Worm (Caenorhabditis elegans): ENCODE data around the gene npr-26.

npr-26 gene

DNA sequence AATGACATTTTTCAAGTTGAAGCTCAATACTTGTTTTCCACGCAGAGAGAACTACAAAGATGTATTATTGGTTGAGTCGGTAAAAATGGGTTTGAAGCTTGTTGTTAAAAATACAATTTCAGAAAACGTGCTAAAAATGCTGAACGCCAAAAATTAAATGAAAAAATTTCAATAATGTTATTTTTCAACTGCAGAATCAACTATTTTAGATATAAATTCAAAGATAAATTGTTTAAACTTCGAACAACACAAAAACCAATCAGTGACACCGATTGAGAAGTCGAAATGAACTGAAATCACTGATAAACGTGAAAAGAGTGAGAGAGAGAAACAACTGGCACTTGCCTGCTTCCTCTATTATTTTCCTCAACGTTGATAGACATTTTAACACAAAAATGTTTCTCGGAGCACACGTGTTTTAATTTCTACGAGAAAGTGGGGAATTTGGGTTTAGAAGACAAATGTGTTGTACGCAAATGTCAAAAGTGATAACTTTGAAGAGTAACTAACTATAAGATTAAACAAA, 30.1 kb downstream of the npr-26 start, which contains the start of gene T02D1.8:
T02D1.8 (minus strand) TSS at position 51 of the 526 bp plus-strand sequence.
- peak; percentile 55 for TF ChIP-seq elt-2 (tag; optimal IDR thresholded peaks at IDR 0.05)
- no peak for TF ChIP-seq alr-1 (tag; optimal IDR thresholded peaks at IDR 0.05; ENCODE audit: borderline replicate concordance)
- TF ChIP-seq isw-1 (GFP tag; IDR thresholded peaks at IDR 0.05): no peak
- no peak for TF ChIP-seq snu-23 (GFP tag; optimal IDR thresholded peaks at IDR 0.05)
- no peak for TF ChIP-seq swsn-7 (tag; optimal IDR thresholded peaks at IDR 0.05)
- no peak for TF ChIP-seq nhr-19 (GFP tag; conservative IDR thresholded peaks at IDR 0.05)
- no peak for TF ChIP-seq nhr-77 (tag; optimal IDR thresholded peaks at IDR 0.05)
- no peak for TF ChIP-seq fkh-4 (tag; optimal IDR thresholded peaks at IDR 0.05; ENCODE audit: borderline replicate concordance)
- TF ChIP-seq nhr-76 (tag; optimal IDR thresholded peaks at IDR 0.05): no peak
- TF ChIP-seq ama-1 (optimal IDR thresholded peaks at IDR 0.05): no peak
- TF ChIP-seq ces-1 (GFP tag; optimal IDR thresholded peaks at IDR 0.05): no peak
- no peak for TF ChIP-seq F16B12.6 (tag; optimal IDR thresholded peaks at IDR 0.05)
- no peak for TF ChIP-seq vab-15 (tag; optimal IDR thresholded peaks at IDR 0.05)
- no peak for TF ChIP-seq fos-1 (tag; optimal IDR thresholded peaks at IDR 0.05)
- TF ChIP-seq nhr-71 (tag; optimal IDR thresholded peaks at IDR 0.05): peak; percentile 22
- TF ChIP-seq aly-2 (tag; optimal IDR thresholded peaks at IDR 0.05): no peak
- TF ChIP-seq mdl-1 (tag; optimal IDR thresholded peaks at IDR 0.05): no peak

ce11 chrIV:17383046-17383445, 34.6 kb downstream of the npr-26 start, which contains the start of gene C30H6.12:
Gene C30H6.12, plus strand, starts transcription at chrIV:17383346.
- TF ChIP-seq nhr-20 (tag; optimal IDR thresholded peaks at IDR 0.05): no peak
- no peak for TF ChIP-seq nhr-28 (tag; optimal IDR thresholded peaks at IDR 0.05)
- TF ChIP-seq nhr-90 (tag; optimal IDR thresholded peaks at IDR 0.05; ENCODE audit: poor library complexity): no peak
- no peak for TF ChIP-seq aha-1 (tag; optimal IDR thresholded peaks at IDR 0.05)
- TF ChIP-seq fkh-4 (tag; optimal IDR thresholded peaks at IDR 0.05; ENCODE audit: borderline replicate concordance): no peak
- TF ChIP-seq tlp-1 (tag; optimal IDR thresholded peaks at IDR 0.05): no peak
- no peak for TF ChIP-seq hpl-2 (GFP tag; optimal IDR thresholded peaks at IDR 0.05)
- TF ChIP-seq tbx-2 (tag; optimal IDR thresholded peaks at IDR 0.05): no peak
- no peak for TF ChIP-seq unc-62 (GFP tag; optimal IDR thresholded peaks at IDR 0.05)
- no peak for TF ChIP-seq isw-1 (GFP tag; IDR thresholded peaks at IDR 0.05)
- no peak for TF ChIP-seq ces-1 (GFP tag; optimal IDR thresholded peaks at IDR 0.05)
- no peak for TF ChIP-seq fkh-8 (tag; optimal IDR thresholded peaks at IDR 0.05)
- TF ChIP-seq ztf-11 (tag; optimal IDR thresholded peaks at IDR 0.05): no peak
- TF ChIP-seq mab-9 (GFP tag; IDR thresholded peaks at IDR 0.05): no peak
- no peak for TF ChIP-seq ceh-90 (tag; optimal IDR thresholded peaks at IDR 0.05)
- no peak for TF ChIP-seq ama-1 (optimal IDR thresholded peaks at IDR 0.05)
- TF ChIP-seq sox-4 (tag; optimal IDR thresholded peaks at IDR 0.05): no peak
- TF ChIP-seq ceh-88 (GFP tag; IDR thresholded peaks at IDR 0.05): no peak
- no peak for TF ChIP-seq mdl-1 (tag; optimal IDR thresholded peaks at IDR 0.05)
- no peak for TF ChIP-seq lin-35 (GFP tag; optimal IDR thresholded peaks at IDR 0.05)

ce11 chrIV:17382029-17382428, 35.6 kb downstream of the npr-26 start, which contains the start of gene C30H6.8:
Gene C30H6.8, plus strand, starts transcription at chrIV:17382329.
- no peak for TF ChIP-seq unc-86 (tag; optimal IDR thresholded peaks at IDR 0.05)

DNA sequence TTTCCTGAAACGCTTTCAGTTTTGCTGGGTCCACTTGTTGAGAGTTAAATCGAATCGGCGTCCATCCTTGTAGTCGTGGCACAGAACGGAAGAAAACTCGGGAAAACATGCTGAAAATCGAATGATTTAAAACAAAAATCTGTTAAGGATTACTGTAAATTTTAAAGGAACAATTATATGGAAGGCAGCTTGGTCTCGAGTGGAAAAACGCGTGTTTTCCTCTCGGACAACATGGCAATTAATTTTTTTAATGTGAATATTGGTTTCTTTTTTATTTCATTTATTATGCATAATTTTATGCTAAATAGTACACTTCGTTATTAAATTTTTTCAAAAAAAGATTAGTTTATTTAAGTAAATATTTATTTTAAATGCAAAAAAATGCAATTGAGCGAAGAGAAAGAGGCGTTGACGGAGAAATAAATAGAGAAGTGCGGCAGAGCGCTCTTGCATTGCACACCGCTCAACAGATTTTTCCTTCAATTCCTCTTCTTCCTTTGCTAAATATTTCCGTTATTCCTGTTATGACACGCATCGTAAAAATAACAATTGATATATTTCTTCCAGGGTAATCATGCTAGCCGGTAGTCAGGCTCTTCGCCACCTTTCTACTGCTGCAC, 37.5 kb downstream of the npr-26 start, which contains the start of the genes C30H6.9 and dlat-2:
C30H6.9 (minus strand) TSS at position 110 of the 620 bp plus-strand sequence.
dlat-2 (plus strand) TSS at position 566 of the 620 bp plus-strand sequence.
- TF ChIP-seq Y116A8C.19 (tag; optimal IDR thresholded peaks at IDR 0.05; ENCODE audit: borderline replicate concordance) (no peak), hpl-2 (GFP tag; optimal IDR thresholded peaks at IDR 0.05) (no peak), efl-3 (GFP tag; optimal IDR thresholded peaks at IDR 0.05) (no peak), nhr-90 (tag; optimal IDR thresholded peaks at IDR 0.05; ENCODE audit: poor library complexity) (peak; percentile 9), swsn-7 (tag; optimal IDR thresholded peaks at IDR 0.05) (no peak), blmp-1 (tag; optimal IDR thresholded peaks at IDR 0.05) (peak; percentile 46), ceh-82 (tag; optimal IDR thresholded peaks at IDR 0.05) (no peak), nhr-12 (tag; optimal IDR thresholded peaks at IDR 0.05) (no peak), elt-3 (tag; optimal IDR thresholded peaks at IDR 0.05) (no peak), ama-1 (optimal IDR thresholded peaks at IDR 0.05) (no peak), nhr-47 (tag; optimal IDR thresholded peaks at IDR 0.05) (peak; percentile 24), ztf-4 (tag; optimal IDR thresholded peaks at IDR 0.05) (no peak), skn-1 (tag; optimal IDR thresholded peaks at IDR 0.05) (peak; percentile 3), tlp-1 (tag; optimal IDR thresholded peaks at IDR 0.05) (no peak), alr-1 (tag; optimal IDR thresholded peaks at IDR 0.05; ENCODE audit: borderline replicate concordance) (no peak), egl-13 (tag; optimal IDR thresholded peaks at IDR 0.05) (no peak), lin-15B (tag; optimal IDR thresholded peaks at IDR 0.05) (peak; percentile 13), lin-35 (GFP tag; optimal IDR thresholded peaks at IDR 0.05) (peak; percentile 24 to 47), ceh-63 (GFP tag; optimal IDR thresholded peaks at IDR 0.05) (no peak), ceh-90 (tag; optimal IDR thresholded peaks at IDR 0.05) (no peak), egl-27 (tag; optimal IDR thresholded peaks at IDR 0.05) (no peak), nhr-20 (tag; optimal IDR thresholded peaks at IDR 0.05) (peak; percentile 22)
